Worm (Caenorhabditis elegans): ENCODE data around the gene srw-17.

Gene srw-17

ce11 chrV:15309011-15309410 lies 32.2 kb upstream of the srw-17 start, which contains the start of gene srz-10:
Gene srz-10 (minus strand): TSS chrV:15309098.
- no peak for TF ChIP-seq unc-55 (GFP tag; optimal IDR thresholded peaks at IDR 0.05)
- TF ChIP-seq hlh-13 (GFP tag; optimal IDR thresholded peaks at IDR 0.05) = no peak
- no peak for TF ChIP-seq ceh-9 (tag; optimal IDR thresholded peaks at IDR 0.05)
- no peak for TF ChIP-seq ttx-3 (tag; optimal IDR thresholded peaks at IDR 0.05)
- no peak for TF ChIP-seq madf-2 (tag; optimal IDR thresholded peaks at IDR 0.05)

- TF ChIP-seq hlh-30 (tag; optimal IDR thresholded peaks at IDR 0.05; ENCODE audit: insufficient read depth) (no peak), elt-4 (tag; optimal IDR thresholded peaks at IDR 0.05) (no peak), ceh-19 (GFP tag; optimal IDR thresholded peaks at IDR 0.05) (no peak), pha-4 (tag; optimal IDR thresholded peaks at IDR 0.05) (no peak), nfya-1 (tag; optimal IDR thresholded peaks at IDR 0.05) (no peak), dmd-4 (tag; optimal IDR thresholded peaks at IDR 0.05; ENCODE audit: borderline replicate concordance) (no peak), ref-2 (tag; optimal IDR thresholded peaks at IDR 0.05) (no peak), lin-11 (tag; optimal IDR thresholded peaks at IDR 0.05) (no peak), hlh-15 (tag; optimal IDR thresholded peaks at IDR 0.05) (no peak), hlh-6 (tag; optimal IDR thresholded peaks at IDR 0.05) (no peak), ceh-24 (tag; optimal IDR thresholded peaks at IDR 0.05) (no peak), unc-86 (tag; optimal IDR thresholded peaks at IDR 0.05) (no peak), ceh-2 (tag; optimal IDR thresholded peaks at IDR 0.05) (no peak), F13H6.1 (tag; optimal IDR thresholded peaks at IDR 0.05) (no peak), odd-2 (tag; optimal IDR thresholded peaks at IDR 0.05) (no peak), sox-2 (GFP tag; IDR thresholded peaks at IDR 0.05) (no peak), fax-1 (tag; optimal IDR thresholded peaks at IDR 0.05) (no peak)
Measured at ce11 chrV:15306745-15307144, 29.9 kb upstream of the srw-17 start, which contains the start of gene T26H8.4. Gene T26H8.4 (minus strand): TSS chrV:15306845.

DNA sequence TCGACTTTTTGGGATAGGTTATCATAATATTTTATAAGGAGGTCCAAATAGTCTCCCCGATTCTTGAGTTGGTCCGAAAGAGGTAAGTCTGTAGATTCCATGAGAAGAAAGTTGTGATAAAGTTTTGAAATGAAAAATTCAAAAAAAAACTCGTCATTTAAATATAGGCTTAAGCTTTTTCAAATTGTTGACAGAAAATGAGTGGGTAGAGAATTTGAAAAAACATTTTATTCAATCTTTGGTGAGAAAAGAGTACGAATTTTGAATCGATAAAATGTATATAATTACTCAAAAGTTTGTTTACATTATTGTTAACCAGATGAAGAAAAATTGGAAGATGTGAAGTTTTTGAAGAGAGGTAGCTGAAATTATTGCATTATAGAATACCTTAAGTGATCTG lies 28.7 kb upstream of the srw-17 start, which contains the start of gene T26H8.5:
Gene T26H8.5, minus strand, starts transcription at position 101 of the 400 bp plus-strand sequence.
- TF ChIP-seq lim-6 (tag; optimal IDR thresholded peaks at IDR 0.05) = no peak
- TF ChIP-seq ceh-48 (tag; optimal IDR thresholded peaks at IDR 0.05) = no peak
- TF ChIP-seq tbx-2 (tag; optimal IDR thresholded peaks at IDR 0.05) = no peak
- no peak for TF ChIP-seq C08G9.2 (tag; optimal IDR thresholded peaks at IDR 0.05)

DNA sequence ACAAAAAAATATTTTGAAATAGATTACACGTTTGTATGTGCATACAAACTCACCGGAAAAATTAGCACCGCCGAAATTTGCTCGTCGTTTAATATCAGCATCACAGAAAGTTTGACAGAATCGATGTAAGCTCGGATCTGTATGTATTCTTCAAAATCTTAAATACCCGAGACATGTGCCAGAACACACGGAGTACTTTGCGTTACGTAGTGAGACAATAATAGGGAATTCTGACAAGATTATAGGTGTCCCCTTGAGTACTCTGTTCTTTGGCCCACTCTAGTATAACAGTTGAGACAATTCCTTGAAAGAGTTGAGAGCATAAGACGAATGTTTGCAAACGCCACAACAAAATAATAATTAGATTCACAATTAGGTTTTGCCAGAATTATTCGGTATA lies 26.8 kb upstream of the srw-17 start, which contains the start of gene srx-48:
Gene srx-48, minus strand, starts transcription at position 101 of the 400 bp plus-strand sequence.
- no peak for TF ChIP-seq sdc-2 (tag; optimal IDR thresholded peaks at IDR 0.05)
- no peak for TF ChIP-seq ceh-14 (tag; optimal IDR thresholded peaks at IDR 0.05)

- no peak for TF ChIP-seq mec-3 (tag; optimal IDR thresholded peaks at IDR 0.05; ENCODE audit: borderline replicate concordance)
- peak; percentile 66 for TF ChIP-seq elt-2 (tag; optimal IDR thresholded peaks at IDR 0.05)
Measured at ce11 chrV:15298597-15298996, 21.8 kb upstream of the srw-17 start, which contains the start of gene cpr-3. Gene cpr-3 (minus strand): TSS chrV:15298700.

DNA sequence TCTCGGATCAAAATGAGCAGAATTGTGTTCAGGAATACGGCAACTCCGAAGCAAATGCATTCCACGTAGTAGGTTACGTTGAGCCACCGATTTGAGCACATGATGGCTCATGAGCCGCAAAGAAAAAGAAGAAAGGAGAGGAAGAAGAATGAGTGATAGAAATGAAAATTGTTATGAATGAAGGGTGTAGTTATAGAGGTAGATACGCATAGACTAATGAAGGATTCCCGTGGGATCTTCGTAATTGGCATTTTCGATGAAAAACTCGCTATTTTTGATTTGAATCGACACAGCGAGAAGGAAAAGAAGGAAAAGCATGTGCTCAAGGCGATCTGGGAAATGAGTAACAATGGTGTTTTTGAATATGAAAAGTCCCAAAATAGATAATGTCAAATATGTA lies 17.1 kb upstream of the srw-17 start, which contains the start of gene str-96:
Gene str-96, minus strand, starts transcription at position 101 of the 400 bp plus-strand sequence.
- TF ChIP-seq ceh-18 (tag; optimal IDR thresholded peaks at IDR 0.05) = no peak
- TF ChIP-seq lin-11 (tag; optimal IDR thresholded peaks at IDR 0.05) = no peak

DNA sequence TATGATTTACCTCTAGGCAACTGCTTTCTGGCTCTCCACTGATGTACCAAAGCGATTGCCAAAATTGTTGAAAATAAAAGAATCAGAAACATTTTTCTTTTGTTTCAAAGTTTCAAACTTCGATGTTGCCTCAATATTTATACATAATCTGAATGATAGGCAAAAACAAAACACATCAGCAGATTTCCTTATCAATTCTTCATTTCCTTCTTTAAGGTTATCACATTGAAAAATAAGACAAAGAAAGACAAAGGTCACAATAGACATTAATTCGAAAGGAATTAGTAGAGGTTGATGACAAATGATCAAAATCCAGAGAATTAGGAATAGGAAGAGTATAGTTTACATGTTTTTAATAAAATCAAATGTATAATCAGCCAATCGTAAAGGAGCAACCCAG lies 14.2 kb upstream of the srw-17 start, which contains the start of gene cyp-34A2:
Gene cyp-34A2, minus strand, starts transcription at position 101 of the 400 bp plus-strand sequence.
- TF ChIP-seq hlh-6 (tag; optimal IDR thresholded peaks at IDR 0.05) = no peak
- TF ChIP-seq pros-1 (tag; optimal IDR thresholded peaks at IDR 0.05) = no peak
- TF ChIP-seq gmeb-2 (tag; optimal IDR thresholded peaks at IDR 0.05) = no peak
- no peak for TF ChIP-seq dmd-4 (tag; optimal IDR thresholded peaks at IDR 0.05; ENCODE audit: borderline replicate concordance)
- TF ChIP-seq ama-1 (optimal IDR thresholded peaks at IDR 0.05) = no peak
- TF ChIP-seq unc-86 (tag; optimal IDR thresholded peaks at IDR 0.05) = no peak
- TF ChIP-seq fkh-6 (tag; optimal IDR thresholded peaks at IDR 0.05) = no peak

Measured in whole organism, late embryonic.